Fruit fly (Drosophila melanogaster): Measurements from ENCODE around the gene meigo.

meigo gene

dm6 chr3R:21138220-21138754 lies at the start of gene meigo:
meigo (plus strand) TSS chr3R:21138270.
- TF ChIP-seq CG7045 (GFP tag; optimal IDR thresholded peaks at IDR 0.05) (peak; percentile 52), CG5204 (GFP tag; optimal IDR thresholded peaks at IDR 0.05) (no peak), bab1 (GFP tag; optimal IDR thresholded peaks at IDR 0.05) (peak; percentile 86), cnc (optimal IDR thresholded peaks at IDR 0.05) (no peak), Hr96 (GFP tag; optimal IDR thresholded peaks at IDR 0.05) (no peak), Crg-1 (GFP tag; optimal IDR thresholded peaks at IDR 0.05) (peak; percentile 20), cic (GFP tag; optimal IDR thresholded peaks at IDR 0.05) (peak; percentile 53), Clk (GFP tag; optimal IDR thresholded peaks at IDR 0.05) (peak; percentile 30), CG12768 (GFP tag; optimal IDR thresholded peaks at IDR 0.05) (peak; percentile 40), toe (GFP tag; optimal IDR thresholded peaks at IDR 0.05) (no peak), ovo (GFP tag; optimal IDR thresholded peaks at IDR 0.05) (peak; percentile 40), CG11617 (GFP tag; optimal IDR thresholded peaks at IDR 0.05) (peak; percentile 73), kay (GFP tag; ENCODE audit: borderline replicate concordance) (no peak), CG7101 (tag; optimal IDR thresholded peaks at IDR 0.05) (peak; percentile 77), CG33017 (tag; optimal IDR thresholded peaks at IDR 0.05) (peak; percentile 78), CG14711 (tag; optimal IDR thresholded peaks at IDR 0.05) (peak; percentile 94), tj (GFP tag; optimal IDR thresholded peaks at IDR 0.05) (peak; percentile 42), CG1620 (GFP tag; optimal IDR thresholded peaks at IDR 0.05) (peak; percentile 74), pad (GFP tag; optimal IDR thresholded peaks at IDR 0.05) (peak; percentile 61), Mnt (GFP tag; optimal IDR thresholded peaks at IDR 0.05) (peak; percentile 70)

- TF ChIP-seq CG5204 (GFP tag; optimal IDR thresholded peaks at IDR 0.05): no peak
- TF ChIP-seq Hr96 (GFP tag; optimal IDR thresholded peaks at IDR 0.05): no peak
- TF ChIP-seq tj (GFP tag; optimal IDR thresholded peaks at IDR 0.05): peak; percentile 31
- TF ChIP-seq CG12768 (GFP tag; optimal IDR thresholded peaks at IDR 0.05): no peak
- TF ChIP-seq cnc (optimal IDR thresholded peaks at IDR 0.05): no peak
- TF ChIP-seq Crg-1 (GFP tag; optimal IDR thresholded peaks at IDR 0.05): no peak
- TF ChIP-seq ovo (GFP tag; optimal IDR thresholded peaks at IDR 0.05): no peak
Observed at dm6 chr3R:21089416-21089815, 48.7 kb upstream of the meigo start.

- no peak for TF ChIP-seq pad (GFP tag; optimal IDR thresholded peaks at IDR 0.05)
- TF ChIP-seq cnc (optimal IDR thresholded peaks at IDR 0.05): no peak
- no peak for TF ChIP-seq CG7045 (GFP tag; optimal IDR thresholded peaks at IDR 0.05)
- no peak for TF ChIP-seq CG33017 (tag; optimal IDR thresholded peaks at IDR 0.05)
- no peak for TF ChIP-seq tj (GFP tag; optimal IDR thresholded peaks at IDR 0.05)
- no peak for TF ChIP-seq ovo (GFP tag; optimal IDR thresholded peaks at IDR 0.05)
- no peak for TF ChIP-seq kay (GFP tag; ENCODE audit: borderline replicate concordance)
- no peak for TF ChIP-seq CG7101 (tag; optimal IDR thresholded peaks at IDR 0.05)
- no peak for TF ChIP-seq CG14711 (tag; optimal IDR thresholded peaks at IDR 0.05)
- TF ChIP-seq cic (GFP tag; optimal IDR thresholded peaks at IDR 0.05): no peak
- TF ChIP-seq bab1 (GFP tag; optimal IDR thresholded peaks at IDR 0.05): no peak
Observed at dm6 chr3R:21090230-21091021, 47.6 kb upstream of the meigo start.

- TF ChIP-seq CG11617 (GFP tag; optimal IDR thresholded peaks at IDR 0.05) (no peak), CG5204 (GFP tag; optimal IDR thresholded peaks at IDR 0.05) (no peak), CG33017 (tag; optimal IDR thresholded peaks at IDR 0.05) (no peak), kay (GFP tag; ENCODE audit: borderline replicate concordance) (no peak), CG1620 (GFP tag; optimal IDR thresholded peaks at IDR 0.05) (no peak), CG12768 (GFP tag; optimal IDR thresholded peaks at IDR 0.05) (no peak)
Observed at dm6 chr3R:21091500-21091899, 46.6 kb upstream of the meigo start.

dm6 chr3R:21092036-21092435 lies 46.0 kb upstream of the meigo start:
- TF ChIP-seq toe (GFP tag; optimal IDR thresholded peaks at IDR 0.05): no peak
- no peak for TF ChIP-seq CG12768 (GFP tag; optimal IDR thresholded peaks at IDR 0.05)
- TF ChIP-seq cnc (optimal IDR thresholded peaks at IDR 0.05): no peak
- no peak for TF ChIP-seq Mnt (GFP tag; optimal IDR thresholded peaks at IDR 0.05)
- no peak for TF ChIP-seq tj (GFP tag; optimal IDR thresholded peaks at IDR 0.05)
- TF ChIP-seq CG14711 (tag; optimal IDR thresholded peaks at IDR 0.05): no peak
- TF ChIP-seq bab1 (GFP tag; optimal IDR thresholded peaks at IDR 0.05): no peak
- no peak for TF ChIP-seq CG1620 (GFP tag; optimal IDR thresholded peaks at IDR 0.05)
- no peak for TF ChIP-seq cic (GFP tag; optimal IDR thresholded peaks at IDR 0.05)

- TF ChIP-seq CG12768 (GFP tag; optimal IDR thresholded peaks at IDR 0.05) (no peak), CG5204 (GFP tag; optimal IDR thresholded peaks at IDR 0.05) (no peak), cnc (optimal IDR thresholded peaks at IDR 0.05) (no peak), toe (GFP tag; optimal IDR thresholded peaks at IDR 0.05) (no peak), Hr96 (GFP tag; optimal IDR thresholded peaks at IDR 0.05) (no peak), tj (GFP tag; optimal IDR thresholded peaks at IDR 0.05) (no peak)
Observed at dm6 chr3R:21092829-21093228, 45.2 kb upstream of the meigo start.

- no peak for TF ChIP-seq CG7101 (tag; optimal IDR thresholded peaks at IDR 0.05)
- TF ChIP-seq bab1 (GFP tag; optimal IDR thresholded peaks at IDR 0.05): no peak
- no peak for TF ChIP-seq CG14711 (tag; optimal IDR thresholded peaks at IDR 0.05)
- no peak for TF ChIP-seq kay (GFP tag; ENCODE audit: borderline replicate concordance)
- no peak for TF ChIP-seq Crg-1 (GFP tag; optimal IDR thresholded peaks at IDR 0.05)
- no peak for TF ChIP-seq Hr96 (GFP tag; optimal IDR thresholded peaks at IDR 0.05)
- no peak for TF ChIP-seq Clk (GFP tag; optimal IDR thresholded peaks at IDR 0.05)
- TF ChIP-seq Mnt (GFP tag; optimal IDR thresholded peaks at IDR 0.05): no peak
- no peak for TF ChIP-seq toe (GFP tag; optimal IDR thresholded peaks at IDR 0.05)
- TF ChIP-seq cic (GFP tag; optimal IDR thresholded peaks at IDR 0.05): no peak
- no peak for TF ChIP-seq tj (GFP tag; optimal IDR thresholded peaks at IDR 0.05)
- TF ChIP-seq CG11617 (GFP tag; optimal IDR thresholded peaks at IDR 0.05): no peak
- no peak for TF ChIP-seq cnc (optimal IDR thresholded peaks at IDR 0.05)
- no peak for TF ChIP-seq CG5204 (GFP tag; optimal IDR thresholded peaks at IDR 0.05)
- no peak for TF ChIP-seq CG33017 (tag; optimal IDR thresholded peaks at IDR 0.05)
Observed at dm6 chr3R:21094292-21094691, 43.8 kb upstream of the meigo start.
